Fruit fly (Drosophila melanogaster): ENCODE data around the gene P5CDh2.

dm6 chr3R:21886861-21887587, 9.3 kb downstream of the P5CDh2 start, which contains the start of the genes CG6678 and dnd:
- TF ChIP-seq CG8478 (optimal IDR thresholded peaks at IDR 0.05), result no peak
- no peak for TF ChIP-seq psq (optimal IDR thresholded peaks at IDR 0.05)
- TF ChIP-seq pan (optimal IDR thresholded peaks at IDR 0.05), result no peak
- no peak for TF ChIP-seq usp (GFP tag; optimal IDR thresholded peaks at IDR 0.05)
- TF ChIP-seq Dll (optimal IDR thresholded peaks at IDR 0.05), result no peak
- no peak for TF ChIP-seq EcR (GFP tag; optimal IDR thresholded peaks at IDR 0.05)
